Worm (Caenorhabditis elegans) whole organism, L4 larva: Measurements from ENCODE around the gene Y51H7C.9.
A peak's percentile ranks its signal among the peaks of the same experiment; 100 is the strongest.

Source experiments
- F26F4.8 ChIP-seq: fragments of 200-800 bp; sonication (Bioruptor generic); conservative IDR thresholded peaks from 2 replicates; pipeline ENCODE4 v1.3.6; 2022; ENCODE audit warnings: missing genetic modification characterization, missing compliant biosample characterization
- F44E2.7 ChIP-seq: fragments of 200-800 bp; sonication (Bioruptor generic); IDR thresholded peaks from 2 replicates; pipeline ENCODE4 v2.1.2; 2022; ENCODE audit warnings: missing genetic modification characterization, missing compliant biosample characterization
- Y105C5A.15 ChIP-seq: fragments of 200-800 bp; sonication (Bioruptor generic); IDR thresholded peaks from 2 replicates; pipeline ENCODE4 v1.3.6; 2022; ENCODE audit warnings: missing genetic modification characterization, missing compliant biosample characterization
- Y48G9A.11 ChIP-seq: fragments of 200-800 bp; sonication (Bioruptor generic); IDR thresholded peaks from 2 replicates; pipeline ENCODE4 v1.3.6; 2022; ENCODE audit warnings: missing genetic modification reagents, missing genetic modification characterization, missing compliant biosample characterization
- Y75B8A.6 ChIP-seq: fragments of 200-800 bp; sonication (Bioruptor generic); IDR thresholded peaks from 2 replicates; pipeline ENCODE4 v1.3.6; 2022; ENCODE audit warnings: missing genetic modification reagents, missing genetic modification characterization, missing compliant biosample characterization
- aha-1 ChIP-seq: fragments of 150-350 bp; peaks from one replicate; lab custom pipeline; 2014; ENCODE audit warnings: missing biosample characterization, missing genetic modification characterization
- ceh-28 ChIP-seq: fragments of 150-350 bp; optimal IDR thresholded peaks from 2 replicates; lab custom pipeline; 2014; ENCODE audit warnings: missing biosample characterization, missing genetic modification reagents, missing genetic modification characterization
- ceh-82 ChIP-seq: sonication (generic microtip); optimal IDR thresholded peaks from 2 replicates; lab custom pipeline; 2017; ENCODE audit warnings: missing biosample characterization, missing genetic modification characterization
- ces-1 ChIP-seq: fragments of 150-350 bp; sonication (generic microtip); optimal IDR thresholded peaks from 4 replicates; lab custom pipeline; 2014; ENCODE audit warnings: missing biosample characterization, missing genetic modification reagents, missing genetic modification characterization
- cey-2 ChIP-seq: sonication (generic microtip); optimal IDR thresholded peaks from 3 replicates; lab custom pipeline; 2017; ENCODE audit warnings: missing genetic modification characterization, mild to moderate bottlenecking, missing compliant biosample characterization, antibody characterized with exemption, borderline replicate concordance; ENCODE audit not compliant: insufficient read depth
- daf-16 ChIP-seq, 3 experiments: sonication (generic microtip); optimal IDR thresholded peaks; 2 replicates each; lab custom pipeline; 2016 to 2017; ENCODE audit warnings: missing genetic modification characterization in 3 of 3, missing genetic modification reagents in 3 of 3, mild to moderate bottlenecking in 2 of 3, missing compliant biosample characterization in 2 of 3, missing biosample characterization in 1 of 3, moderate library complexity in 1 of 3
- dmd-6 ChIP-seq: fragments of 200-800 bp; sonication (Bioruptor generic); IDR thresholded peaks from 2 replicates; pipeline ENCODE4 v1.3.6; 2022; ENCODE audit warnings: missing genetic modification reagents, missing genetic modification characterization, missing compliant biosample characterization
- dve-1 ChIP-seq: sonication (generic microtip); optimal IDR thresholded peaks from 2 replicates; lab custom pipeline; 2017; ENCODE audit warnings: antibody characterized with exemption, mild to moderate bottlenecking, missing genetic modification characterization, missing compliant biosample characterization; ENCODE audit not compliant: insufficient read depth
- egl-27 ChIP-seq: sonication (generic microtip); optimal IDR thresholded peaks from 3 replicates; lab custom pipeline; 2017; ENCODE audit warnings: missing biosample characterization, missing genetic modification reagents, missing genetic modification characterization
- hlh-11 ChIP-seq: fragments of 200-800 bp; sonication (Bioruptor generic); optimal IDR thresholded peaks from 2 replicates; lab custom pipeline; 2018; ENCODE audit warnings: mild to moderate bottlenecking, missing genetic modification characterization, missing compliant biosample characterization
- lim-7 ChIP-seq: fragments of 200-800 bp; sonication (Bioruptor generic); IDR thresholded peaks from 2 replicates; pipeline ENCODE4 v1.3.6; 2022; ENCODE audit warnings: missing genetic modification characterization, missing compliant biosample characterization
- lin-39 ChIP-seq: fragments of 150-350 bp; optimal IDR thresholded peaks from 2 replicates; lab custom pipeline; 2014; ENCODE audit warnings: missing biosample characterization, missing genetic modification reagents, missing genetic modification characterization
- lsy-2 ChIP-seq, 2 experiments: fragments of 150-350 bp in 1 of 2; sonication (generic microtip) in 1 of 2; optimal IDR thresholded peaks; 2 replicates each; lab custom pipeline; 2014 to 2017; ENCODE audit warnings: missing biosample characterization in 2 of 2, missing genetic modification characterization in 2 of 2
- madf-5 ChIP-seq, 2 experiments: fragments of 200-800 bp; sonication (Bioruptor generic); IDR thresholded peaks; 2 replicates each; pipeline ENCODE4 v1.3.6; 2022; ENCODE audit warnings: missing compliant biosample characterization in 2 of 2, missing genetic modification characterization in 2 of 2
- mdt-29 ChIP-seq: fragments of 200-800 bp; sonication (Bioruptor generic); IDR thresholded peaks from 2 replicates; pipeline ENCODE4 v1.3.6; 2022; ENCODE audit warnings: missing genetic modification reagents, missing genetic modification characterization, missing compliant biosample characterization
- mes-2 ChIP-seq: sonication (generic microtip); optimal IDR thresholded peaks from 2 replicates; lab custom pipeline; 2016; ENCODE audit warnings: missing genotype, mild to moderate bottlenecking, missing genetic modification characterization, missing compliant biosample characterization; ENCODE audit not compliant: poor library complexity, severe bottlenecking
- mxl-3 ChIP-seq: fragments of 200-800 bp; sonication (Bioruptor generic); optimal IDR thresholded peaks from 2 replicates; lab custom pipeline; 2018; ENCODE audit warnings: mild to moderate bottlenecking, missing genetic modification characterization, missing compliant biosample characterization
- nhr-11 ChIP-seq: fragments of 150-350 bp; optimal IDR thresholded peaks from 2 replicates; lab custom pipeline; 2014; ENCODE audit warnings: missing biosample characterization, missing genetic modification characterization
- nhr-28 ChIP-seq: fragments of 150-350 bp; optimal IDR thresholded peaks from 2 replicates; lab custom pipeline; 2014; ENCODE audit warnings: missing biosample characterization, missing genetic modification characterization
- nhr-76 ChIP-seq: fragments of 150-350 bp; optimal IDR thresholded peaks from 2 replicates; lab custom pipeline; 2014; ENCODE audit warnings: missing biosample characterization, missing genetic modification characterization
- sdz-12 ChIP-seq: fragments of 200-800 bp; sonication (Bioruptor generic); optimal IDR thresholded peaks from 2 replicates; lab custom pipeline; 2018; ENCODE audit warnings: mild to moderate bottlenecking, missing genetic modification characterization, missing compliant biosample characterization
- snpc-4 ChIP-seq: fragments of 150-350 bp; optimal IDR thresholded peaks from 2 replicates; lab custom pipeline; 2014; ENCODE audit warnings: missing biosample characterization, missing genetic modification characterization
- spr-1 ChIP-seq: sonication (generic microtip); optimal IDR thresholded peaks from 2 replicates; lab custom pipeline; 2016; ENCODE audit warnings: mild to moderate bottlenecking, missing genetic modification characterization, missing compliant biosample characterization
- tag-97 ChIP-seq: fragments of 200-800 bp; sonication (Bioruptor generic); IDR thresholded peaks from 2 replicates; pipeline ENCODE4 v1.3.6; 2022; ENCODE audit warnings: missing genetic modification characterization, missing compliant biosample characterization
- unc-62 ChIP-seq, 3 experiments: fragments of 150-350 bp in 1 of 3; sonication (generic microtip); optimal IDR thresholded peaks in 2 of 3; peaks in 1 of 3; 1 replicate in 1 of 3; 2 replicates in 2 of 3; lab custom pipeline; 2014 to 2017; ENCODE audit warnings: missing biosample characterization in 3 of 3, missing genetic modification characterization in 3 of 3, missing genetic modification reagents in 3 of 3, missing genotype in 1 of 3
- vab-7 ChIP-seq: fragments of 200-800 bp; sonication (Bioruptor generic); IDR thresholded peaks from 2 replicates; pipeline ENCODE4 v1.3.6; 2022; ENCODE audit warnings: missing genetic modification reagents, missing genetic modification characterization, missing compliant biosample characterization
- zag-1 ChIP-seq: fragments of 150-350 bp; optimal IDR thresholded peaks from 2 replicates; lab custom pipeline; 2014; ENCODE audit warnings: missing biosample characterization, missing genetic modification characterization

Gene Y51H7C.9

ce11 chrII:1376795-1377194 lies 34.5 kb downstream of the Y51H7C.9 start:
- TF ChIP-seq Y48G9A.11 (GFP tag; lab: Robert Waterston, UW) = peak; percentile 97
- TF ChIP-seq tag-97 (GFP tag; lab: Robert Waterston, UW) = no peak

DNA sequence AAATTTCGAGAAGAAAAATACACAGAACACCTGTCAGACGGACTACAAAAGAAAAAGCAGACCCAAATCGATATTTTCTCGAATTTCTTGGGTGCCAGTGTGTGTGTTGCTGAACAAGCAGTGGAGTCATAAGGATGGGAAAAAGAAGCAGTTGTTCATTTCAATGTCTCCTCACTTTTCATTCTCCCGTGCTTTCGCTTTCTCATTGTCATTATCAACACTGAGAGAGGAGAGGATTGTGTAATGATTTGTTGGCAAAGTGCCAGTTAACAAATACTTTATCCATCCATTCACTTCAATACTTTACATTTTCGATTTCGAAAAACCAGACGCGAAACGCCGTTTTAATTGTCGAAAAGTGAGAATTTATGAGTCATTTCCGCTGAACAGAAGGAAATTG lies 35.6 kb downstream of the Y51H7C.9 start:
- TF ChIP-seq daf-16 (GFP tag; optimal IDR thresholded peaks at IDR 0.05; lab: Kevin White, UChicago) (peak in 1 of 2 experiments; percentile 12), daf-16 (tag; optimal IDR thresholded peaks at IDR 0.05; lab: Kevin White, UChicago) (no peak), nhr-11 (peak; percentile 24), nhr-28 (tag; lab: Kevin White, UChicago) (peak; percentile 10), hlh-11 (tag; lab: Kevin White, UChicago) (peak; percentile 6), mdt-29 (GFP tag; lab: Robert Waterston, UW) (no peak), unc-62 (GFP tag; optimal IDR thresholded peaks at IDR 0.05 in 1 of 2; lab: Kevin White, UChicago) (peak in 1 of 2 experiments; percentile 82), unc-62 (tag; optimal IDR thresholded peaks at IDR 0.05; lab: Kevin White, UChicago) (no peak), spr-1 (tag; lab: Kevin White, UChicago) (no peak)
- TF ChIP-seq, all 104 proteins: peak for 5

DNA sequence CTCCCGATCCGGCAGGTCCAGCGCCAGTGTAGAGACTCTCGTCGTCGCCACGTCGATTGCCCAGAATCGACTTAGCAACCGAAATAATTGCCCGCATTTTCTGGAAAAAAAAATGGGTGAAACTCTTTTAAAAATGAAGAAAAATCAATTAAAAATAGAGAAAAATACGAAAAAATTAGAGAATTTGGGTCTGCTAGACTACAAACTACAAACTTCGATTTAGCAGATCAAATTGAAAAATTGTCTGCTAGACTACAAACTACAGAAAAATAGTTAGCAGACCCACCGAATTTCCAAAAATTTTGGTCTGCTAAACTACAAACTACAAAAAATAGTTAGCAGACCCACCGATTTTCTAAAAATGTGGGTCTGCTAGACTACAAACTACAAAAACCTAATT lies 36.4 kb downstream of the Y51H7C.9 start, which contains the start of gene rog-1:
Gene rog-1 (minus strand): TSS at position 101 of the 400 bp plus-strand sequence.
- TF ChIP-seq zag-1 (tag; lab: Kevin White, UChicago) = no peak
- no peak for TF ChIP-seq lin-39 (tag; lab: Kevin White, UChicago)
- no peak for TF ChIP-seq ceh-28

ce11 chrII:1374486-1374885 lies 36.8 kb downstream of the Y51H7C.9 start:
- TF ChIP-seq ceh-82 (tag; lab: Kevin White, UChicago) (no peak), aha-1 (peak; percentile 20)

DNA sequence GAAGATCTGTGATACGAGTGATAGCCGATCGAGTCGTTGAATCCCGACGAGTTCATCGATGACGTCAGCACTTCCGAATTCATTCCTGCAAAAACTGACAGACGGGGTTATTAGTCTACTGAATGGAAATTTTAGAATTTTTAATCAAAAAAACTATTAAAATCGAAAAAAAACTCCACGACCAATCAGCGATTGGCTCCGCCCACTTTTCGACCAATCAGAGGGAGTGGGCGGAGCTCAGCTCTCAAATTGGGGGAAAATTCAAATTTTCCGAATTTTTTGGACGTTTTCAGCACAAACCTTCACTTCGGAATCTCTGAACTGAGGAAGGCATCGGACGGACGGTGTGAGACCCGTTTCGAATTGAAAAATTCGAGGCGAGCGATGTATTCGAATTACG lies 38.3 kb downstream of the Y51H7C.9 start:
- TF ChIP-seq unc-62 (GFP tag; optimal IDR thresholded peaks at IDR 0.05 in 1 of 2; lab: Kevin White, UChicago) = no peak
- no peak for TF ChIP-seq unc-62 (tag; optimal IDR thresholded peaks at IDR 0.05; lab: Kevin White, UChicago)
- TF ChIP-seq egl-27 = no peak
- TF ChIP-seq lim-7 = no peak
- no peak for TF ChIP-seq F26F4.8 (GFP tag; lab: Robert Waterston, UW)
- TF ChIP-seq vab-7 = no peak
- TF ChIP-seq Y75B8A.6 (GFP tag; lab: Robert Waterston, UW) = no peak
- no peak for TF ChIP-seq cey-2
- no peak for TF ChIP-seq dmd-6 (GFP tag; lab: Robert Waterston, UW)
- no peak for TF ChIP-seq madf-5 (GFP tag; IDR thresholded peaks at IDR 0.05; lab: Robert Waterston, UW)
- no peak for TF ChIP-seq ces-1 (GFP tag; lab: Kevin White, UChicago)
- TF ChIP-seq dve-1 = no peak
- no peak for TF ChIP-seq mes-2 (tag; lab: Kevin White, UChicago)
- TF ChIP-seq, all 104 proteins: peak for 0

ce11 chrII:1372138-1372537 lies 39.1 kb downstream of the Y51H7C.9 start:
- TF ChIP-seq sdz-12 (no peak), F26F4.8 (GFP tag; lab: Robert Waterston, UW) (no peak), lsy-2 (tag; optimal IDR thresholded peaks at IDR 0.05; lab: Kevin White, UChicago) (no peak), F44E2.7 (GFP tag; lab: Robert Waterston, UW) (no peak), nhr-76 (tag; lab: Kevin White, UChicago) (no peak), mxl-3 (GFP tag; lab: Kevin White, UChicago) (no peak), unc-62 (GFP tag; optimal IDR thresholded peaks at IDR 0.05 in 1 of 2; lab: Kevin White, UChicago) (no peak), unc-62 (tag; optimal IDR thresholded peaks at IDR 0.05; lab: Kevin White, UChicago) (no peak), dmd-6 (GFP tag; lab: Robert Waterston, UW) (no peak), snpc-4 (tag; lab: Kevin White, UChicago) (no peak), dve-1 (no peak), Y105C5A.15 (GFP tag; lab: Robert Waterston, UW) (no peak)
